Worm (Caenorhabditis elegans) whole organism, L4/young adult: Measurements from ENCODE around the gene clp-1.

Experiments used
- W03F9.2 ChIP-seq: fragments of 150-350 bp; optimal IDR thresholded peaks from 2 replicates; lab custom pipeline; 2014; ENCODE audit warnings: missing biosample characterization, missing genetic modification characterization
- him-1 ChIP-seq: sonication (generic microtip); optimal IDR thresholded peaks from 2 replicates; lab custom pipeline; 2016; ENCODE audit warnings: missing genotype, missing genetic modification reagents, missing genetic modification characterization, missing compliant biosample characterization

DNA sequence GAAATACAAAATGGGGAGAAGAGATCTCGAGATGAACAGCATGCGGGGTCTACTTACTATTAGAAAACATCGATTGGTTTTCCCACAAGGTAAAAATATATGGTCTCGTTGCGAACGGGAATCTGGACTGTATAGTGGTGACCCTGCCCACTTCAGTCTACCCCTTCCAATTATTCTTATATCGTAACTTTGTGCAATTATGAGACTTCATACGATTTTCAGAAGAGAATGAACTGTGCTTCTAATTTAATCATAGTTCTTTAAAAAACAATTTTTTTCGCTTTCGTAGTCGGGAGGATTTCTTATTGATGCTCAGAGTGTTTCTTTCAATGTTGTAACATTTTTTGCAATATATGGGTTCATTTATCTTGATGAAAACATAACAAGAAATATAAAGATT is 7.7 kb upstream of the clp-1 start, which contains the start of gene F54H12.5:
- TF ChIP-seq him-1 (tag; lab: Kevin White, UChicago): no peak
- TF ChIP-seq W03F9.2: no peak
